Worm (Caenorhabditis elegans) whole organism, L1 larva: ENCODE measurements around the gene toh-1.

Experiments used
- ama-1 ChIP-seq: fragments of 150-350 bp; optimal IDR thresholded peaks from 2 replicates; lab custom pipeline; 2014
- elt-3 ChIP-seq, 6 experiments: fragments of 150-350 bp in 1 of 6; sonication (generic microtip); optimal IDR thresholded peaks; 2 replicates each; lab custom pipeline; 2017 to 2018; ENCODE audit warnings: missing biosample characterization in 6 of 6, missing genetic modification characterization in 6 of 6, inconsistent platforms in 1 of 6
- lir-3 ChIP-seq: sonication (generic microtip); optimal IDR thresholded peaks from 2 replicates; lab custom pipeline; 2016; ENCODE audit warnings: mild to moderate bottlenecking, missing genetic modification characterization, moderate library complexity, missing compliant biosample characterization; ENCODE audit not compliant: poor library complexity

- no peak for TF ChIP-seq elt-3 (tag; optimal IDR thresholded peaks at IDR 0.05; lab: Kevin White, UChicago)
- no peak for TF ChIP-seq ama-1 (lab: Kevin White, UChicago)
- TF ChIP-seq lir-3, result no peak
Measured at ce11 chrIII:3798416-3798815, 10.4 kb downstream of the toh-1 start.
